Fruit fly (Drosophila melanogaster) whole organism, adult: ENCODE data around the gene CG34124.

Experiments used
- CG11617 ChIP-seq: fragments of 200-800 bp; sonication (Bioruptor generic); optimal IDR thresholded peaks from 2 replicates; lab custom pipeline; 2017; ENCODE audit warnings: mild to moderate bottlenecking, missing biosample characterization, missing genetic modification reagents, missing genetic modification characterization
- CG12768 ChIP-seq: fragments of 200-800 bp; sonication (Bioruptor generic); optimal IDR thresholded peaks from 2 replicates; lab custom pipeline; 2017; ENCODE audit warnings: missing biosample characterization, missing genetic modification characterization, mild to moderate bottlenecking, moderate library complexity, missing genetic modification reagents
- CG14711 ChIP-seq: fragments of 200-800 bp; sonication (Bioruptor generic); optimal IDR thresholded peaks from 2 replicates; lab custom pipeline; 2018; ENCODE audit warnings: missing biosample characterization, mild to moderate bottlenecking, missing genetic modification characterization, moderate library complexity
- CG1620 ChIP-seq: fragments of 200-800 bp; sonication (Bioruptor generic); optimal IDR thresholded peaks from 2 replicates; lab custom pipeline; 2016; ENCODE audit warnings: missing biosample characterization, missing genetic modification characterization
- CG33017 ChIP-seq: fragments of 200-800 bp; sonication (Bioruptor generic); optimal IDR thresholded peaks from 2 replicates; lab custom pipeline; 2018; ENCODE audit warnings: missing biosample characterization, mild to moderate bottlenecking, missing genetic modification characterization, moderate library complexity
- CG5204 ChIP-seq: fragments of 200-800 bp; sonication (Bioruptor generic); optimal IDR thresholded peaks from 2 replicates; lab custom pipeline; 2016; ENCODE audit warnings: missing biosample characterization, missing genetic modification characterization
- CG7045 ChIP-seq: fragments of 200-800 bp; sonication (Bioruptor generic); optimal IDR thresholded peaks from 2 replicates; lab custom pipeline; 2017; ENCODE audit warnings: missing biosample characterization, mild to moderate bottlenecking, missing genetic modification characterization
- CG7101 ChIP-seq: fragments of 200-800 bp; sonication (Bioruptor generic); optimal IDR thresholded peaks from 2 replicates; lab custom pipeline; 2018; ENCODE audit warnings: missing biosample characterization, mild to moderate bottlenecking, missing genetic modification characterization, moderate library complexity
- Clk ChIP-seq: fragments of 200-800 bp; sonication (Bioruptor generic); optimal IDR thresholded peaks from 2 replicates; lab custom pipeline; 2017; ENCODE audit warnings: missing biosample characterization, missing genetic modification characterization
- Crg-1 ChIP-seq: fragments of 200-800 bp; sonication (Bioruptor generic); optimal IDR thresholded peaks from 2 replicates; lab custom pipeline; 2016; ENCODE audit warnings: missing biosample characterization, missing genetic modification characterization
- Hr96 ChIP-seq: fragments of 200-800 bp; sonication (Bioruptor generic); optimal IDR thresholded peaks from 2 replicates; lab custom pipeline; 2016; ENCODE audit warnings: missing biosample characterization, missing genetic modification characterization
- Mnt ChIP-seq: fragments of 200-800 bp; sonication (Bioruptor generic); optimal IDR thresholded peaks from 2 replicates; lab custom pipeline; 2016; ENCODE audit warnings: missing biosample characterization, mild to moderate bottlenecking, missing genetic modification characterization
- bab1 ChIP-seq: fragments of 200-800 bp; sonication (Bioruptor generic); optimal IDR thresholded peaks from 3 replicates; lab custom pipeline; 2019; ENCODE audit warnings: missing biosample characterization, mild to moderate bottlenecking, missing genetic modification characterization, moderate library complexity
- cic ChIP-seq: fragments of 200-800 bp; sonication (Bioruptor generic); optimal IDR thresholded peaks from 2 replicates; lab custom pipeline; 2017; ENCODE audit warnings: missing biosample characterization, mild to moderate bottlenecking, missing genetic modification characterization, moderate library complexity
- cnc ChIP-seq, 2 experiments: fragments of >200 bp; optimal IDR thresholded peaks; 2 replicates each; lab custom pipeline; 2017
- kay ChIP-seq: fragments of 200-800 bp; sonication (Bioruptor generic); peaks from one replicate; lab custom pipeline; 2016; ENCODE audit warnings: missing biosample characterization, missing genetic modification characterization, borderline replicate concordance
- ovo ChIP-seq: fragments of 200-800 bp; sonication (Bioruptor generic); optimal IDR thresholded peaks from 2 replicates; lab custom pipeline; 2016; ENCODE audit warnings: missing biosample characterization, missing genetic modification characterization
- pad ChIP-seq: fragments of 200-800 bp; sonication (Bioruptor generic); optimal IDR thresholded peaks from 3 replicates; lab custom pipeline; 2017; ENCODE audit warnings: missing biosample characterization, missing genetic modification characterization, mild to moderate bottlenecking, moderate library complexity, missing genetic modification reagents
- tj ChIP-seq: fragments of 200-800 bp; sonication (Bioruptor generic); optimal IDR thresholded peaks from 3 replicates; lab custom pipeline; 2017; ENCODE audit warnings: missing biosample characterization, mild to moderate bottlenecking, missing genetic modification characterization, moderate library complexity
- toe ChIP-seq: fragments of 200-800 bp; sonication (Bioruptor generic); optimal IDR thresholded peaks from 2 replicates; lab custom pipeline; 2016; ENCODE audit warnings: missing biosample characterization, missing genetic modification characterization

CG34124 gene

DNA sequence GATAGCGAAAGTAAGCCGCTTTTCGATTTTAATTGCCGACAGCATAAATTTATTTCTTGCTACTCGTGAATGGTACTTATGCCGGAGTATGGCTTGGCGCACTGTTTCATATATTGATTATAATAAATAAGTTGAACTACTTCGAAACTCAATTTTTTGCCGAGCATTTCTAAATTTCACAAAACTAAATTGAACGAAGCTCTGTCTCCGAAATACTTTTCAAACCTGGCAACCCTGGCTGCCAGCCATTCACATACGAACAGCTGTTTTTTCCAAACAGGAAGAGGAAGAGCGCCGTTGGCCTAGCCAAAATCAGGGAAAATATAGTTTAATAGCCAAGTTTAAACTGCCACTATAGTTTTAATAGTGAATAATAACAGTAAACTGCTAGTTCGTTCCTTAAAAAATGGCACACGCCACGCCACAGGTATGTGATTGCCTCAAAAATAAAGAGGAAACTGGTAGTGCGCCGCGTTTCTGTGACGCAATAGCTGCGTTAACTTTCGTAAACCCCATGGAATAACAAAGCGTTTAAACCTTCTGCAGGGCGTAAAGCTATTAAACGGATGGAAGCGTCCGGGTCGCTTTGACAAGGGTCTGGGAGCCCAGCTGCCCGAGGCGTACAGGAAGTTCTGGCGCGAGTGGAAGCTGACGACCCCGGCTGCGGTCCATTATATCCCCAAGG, 15.7 kb downstream of the CG34124 start, which contains the start of gene mRpL28:
Gene mRpL28, plus strand, starts transcription at position 246 of the 685 bp plus-strand sequence.
- TF ChIP-seq CG11617 (GFP tag; lab: Kevin White, UChicago) (peak; percentile 11), Mnt (GFP tag; lab: Kevin White, UChicago) (peak; percentile 44), CG14711 (tag; lab: Kevin White, UChicago) (peak; percentile 94), tj (peak; percentile 2), Clk (GFP tag; lab: Kevin White, UChicago) (no peak), CG12768 (no peak), CG7101 (tag; lab: Kevin White, UChicago) (peak; percentile 15), bab1 (GFP tag; lab: Kevin White, UChicago) (peak; percentile 65)

DNA sequence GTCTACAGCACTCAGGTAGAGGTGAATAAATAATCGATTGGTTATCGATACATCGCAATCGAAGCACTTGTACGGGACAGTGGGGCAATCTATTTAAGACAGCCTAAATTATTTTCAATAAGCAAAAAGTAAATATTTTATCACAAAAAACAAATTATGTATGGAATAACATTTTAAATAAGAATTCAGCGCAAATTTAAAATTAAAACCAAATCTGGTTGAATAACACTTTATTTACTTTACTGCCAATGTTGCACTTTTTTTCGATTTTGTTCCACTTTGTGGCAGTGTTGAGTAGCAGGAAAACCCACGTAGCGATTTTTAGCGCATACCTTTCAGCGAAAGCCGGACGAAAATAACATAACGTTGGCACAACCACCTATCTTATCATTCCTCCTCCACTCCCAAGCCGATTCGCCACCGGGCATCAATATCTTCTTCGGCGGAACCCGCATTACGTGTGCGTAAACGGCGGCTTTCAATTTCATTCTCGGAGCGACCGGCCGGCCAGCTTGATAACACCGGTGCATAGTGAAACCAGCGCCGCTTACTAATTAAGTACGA, 18.9 kb downstream of the CG34124 start, which contains the start of the genes Gmd and CG3792:
Gene Gmd, minus strand, starts transcription at position 36 of the 564 bp plus-strand sequence.
Gene CG3792, plus strand, starts transcription at position 325 of the 564 bp plus-strand sequence.
- TF ChIP-seq tj (peak; percentile 95), kay (GFP tag; lab: Kevin White, UChicago) (no peak), CG14711 (tag; lab: Kevin White, UChicago) (peak; percentile 89), CG33017 (tag; lab: Kevin White, UChicago) (peak; percentile 89), ovo (GFP tag; lab: Kevin White, UChicago) (peak; percentile 83), Mnt (GFP tag; lab: Kevin White, UChicago) (peak; percentile 86), CG11617 (GFP tag; lab: Kevin White, UChicago) (peak; percentile 95), Crg-1 (GFP tag; lab: Kevin White, UChicago) (peak; percentile 92), Hr96 (GFP tag; lab: Kevin White, UChicago) (no peak), bab1 (GFP tag; lab: Kevin White, UChicago) (peak; percentile 95), Clk (GFP tag; lab: Kevin White, UChicago) (peak; percentile 90), CG12768 (peak; percentile 96), CG1620 (peak; percentile 95), cic (peak; percentile 84), cnc (optimal IDR thresholded peaks at IDR 0.05; lab: Kevin White, UChicago) (no peak), pad (GFP tag; lab: Kevin White, UChicago) (peak; percentile 86), CG7101 (tag; lab: Kevin White, UChicago) (peak; percentile 93), toe (GFP tag; lab: Kevin White, UChicago) (no peak), CG5204 (no peak), CG7045 (GFP tag; lab: Kevin White, UChicago) (peak; percentile 94)

DNA sequence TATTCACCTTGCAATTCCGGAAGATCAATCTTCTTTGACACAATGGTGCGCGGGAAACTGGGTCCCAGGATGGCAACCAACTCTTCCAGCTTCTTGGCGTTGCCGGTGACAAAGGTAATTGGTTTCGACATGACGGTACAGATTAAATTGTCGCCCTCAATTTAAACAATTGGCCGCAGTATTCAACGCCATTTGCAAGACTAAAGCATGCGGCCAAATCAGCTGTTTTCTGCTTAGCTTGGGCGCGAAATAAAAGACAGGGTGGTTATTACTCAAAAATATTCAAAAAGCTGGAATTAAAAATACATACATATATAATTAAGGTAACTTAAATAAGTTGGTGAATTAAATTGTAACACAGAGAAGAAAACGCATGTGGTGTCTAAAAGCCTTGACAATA, 20.9 kb downstream of the CG34124 start, which contains the start of gene CG8891:
Gene CG8891, minus strand, starts transcription at position 242 of the 400 bp plus-strand sequence.
- TF ChIP-seq bab1 (GFP tag; lab: Kevin White, UChicago) (peak; percentile 14), Hr96 (GFP tag; lab: Kevin White, UChicago) (no peak), CG7101 (tag; lab: Kevin White, UChicago) (no peak), CG11617 (GFP tag; lab: Kevin White, UChicago) (no peak), Mnt (GFP tag; lab: Kevin White, UChicago) (peak; percentile 51)

DNA sequence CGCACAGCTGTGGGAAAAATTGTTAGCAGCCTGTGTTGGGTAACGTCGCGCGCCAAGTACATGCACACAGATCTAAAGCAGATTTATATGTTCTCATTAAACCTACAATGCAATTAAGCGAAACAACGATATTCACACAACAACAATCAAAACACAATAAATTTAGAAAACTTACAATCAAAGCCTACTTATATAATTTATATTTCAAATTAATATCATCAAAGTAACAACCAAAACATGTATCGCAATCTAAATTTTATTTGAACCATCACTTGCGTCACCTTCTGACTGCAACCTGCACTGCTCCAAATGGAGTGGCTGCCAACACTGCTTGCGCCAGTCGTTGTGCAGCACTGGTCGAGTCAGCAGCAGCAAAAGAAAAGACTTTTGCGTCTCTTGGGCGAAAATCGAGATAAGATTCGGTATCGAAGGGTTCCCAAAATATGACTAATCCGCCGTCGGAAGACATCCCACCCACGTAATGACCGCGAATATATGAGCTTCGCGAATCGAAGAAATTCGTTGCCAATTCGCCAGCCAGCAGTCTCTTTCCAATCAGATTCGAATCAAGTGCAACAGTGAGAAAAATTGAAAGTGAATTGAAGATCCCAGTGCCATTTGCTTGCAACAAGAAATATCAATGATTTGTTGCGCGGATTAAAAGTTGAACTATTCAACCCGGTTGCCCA, 23.2 kb downstream of the CG34124 start, which contains the start of the genes CG8892 and CG34126:
Gene CG8892, minus strand, starts transcription at position 315 of the 689 bp plus-strand sequence.
Gene CG34126, plus strand, starts transcription at position 337 of the 689 bp plus-strand sequence.
- TF ChIP-seq Clk (GFP tag; lab: Kevin White, UChicago) (peak; percentile 99), bab1 (GFP tag; lab: Kevin White, UChicago) (peak; percentile 95), ovo (GFP tag; lab: Kevin White, UChicago) (peak; percentile 99), CG7045 (GFP tag; lab: Kevin White, UChicago) (peak; percentile 97), CG5204 (peak; percentile 98), Hr96 (GFP tag; lab: Kevin White, UChicago) (peak; percentile 96), CG14711 (tag; lab: Kevin White, UChicago) (peak; percentile 95), CG11617 (GFP tag; lab: Kevin White, UChicago) (peak; percentile 99), tj (peak; percentile 90), Crg-1 (GFP tag; lab: Kevin White, UChicago) (peak; percentile 99), toe (GFP tag; lab: Kevin White, UChicago) (peak; percentile 99), cic (peak; percentile 89), kay (GFP tag; lab: Kevin White, UChicago) (no peak), CG33017 (tag; lab: Kevin White, UChicago) (peak; percentile 96), CG12768 (peak; percentile 99), Mnt (GFP tag; lab: Kevin White, UChicago) (peak; percentile 97), CG1620 (peak; percentile 99), CG7101 (tag; lab: Kevin White, UChicago) (peak; percentile 98), cnc (optimal IDR thresholded peaks at IDR 0.05; lab: Kevin White, UChicago) (no peak), pad (GFP tag; lab: Kevin White, UChicago) (peak; percentile 96)

DNA sequence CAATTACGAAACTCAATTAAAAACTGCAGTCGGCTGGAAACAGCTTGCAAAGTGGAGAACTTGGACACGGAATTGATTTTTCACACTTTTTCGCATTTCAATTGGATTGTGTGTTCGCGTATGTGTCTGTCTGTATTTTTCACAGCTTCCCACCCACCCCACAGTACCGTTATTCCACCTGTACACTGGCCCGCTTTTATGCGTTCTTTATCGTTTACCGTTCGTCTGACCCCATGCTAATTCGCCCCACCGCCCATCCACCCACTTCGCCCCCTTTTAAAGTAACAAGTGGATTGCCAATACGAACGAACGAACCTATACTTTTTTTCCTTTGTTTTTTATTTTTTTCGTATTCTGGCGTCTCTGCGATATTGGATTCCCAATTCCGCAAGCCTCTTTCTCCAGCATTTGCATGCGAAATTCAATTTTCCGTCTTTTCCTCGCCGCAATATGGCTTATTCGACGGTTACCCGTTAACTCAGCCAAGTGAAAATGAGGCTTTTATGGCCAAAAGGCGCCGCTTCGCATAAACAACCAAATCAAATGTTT, 24.0 kb downstream of the CG34124 start:
- peak; percentile 86 for TF ChIP-seq ovo (GFP tag; lab: Kevin White, UChicago)
- peak; percentile 41 for TF ChIP-seq tj
- no peak for TF ChIP-seq cnc (optimal IDR thresholded peaks at IDR 0.05; lab: Kevin White, UChicago)
- TF ChIP-seq pad (GFP tag; lab: Kevin White, UChicago), result peak; percentile 9
